Worm (Caenorhabditis elegans): ENCODE results near the gene F26G1.2.

ce11 chrII:4766284-4766683 is 3.4 kb downstream of the F26G1.2 start, which contains the start of gene ttm-2:
- TF ChIP-seq ama-1 (optimal IDR thresholded peaks at IDR 0.05) (no peak), isw-1 (GFP tag; IDR thresholded peaks at IDR 0.05) (no peak), mep-1 (tag; optimal IDR thresholded peaks at IDR 0.05) (no peak), nhr-11 (tag; optimal IDR thresholded peaks at IDR 0.05) (no peak), lsy-2 (tag; optimal IDR thresholded peaks at IDR 0.05) (no peak), lin-39 (tag; optimal IDR thresholded peaks at IDR 0.05) (no peak), fos-1 (tag; optimal IDR thresholded peaks at IDR 0.05) (no peak), egl-27 (tag; optimal IDR thresholded peaks at IDR 0.05) (no peak), nhr-28 (tag; optimal IDR thresholded peaks at IDR 0.05) (no peak), mdl-1 (tag; optimal IDR thresholded peaks at IDR 0.05) (no peak), nhr-84 (tag; optimal IDR thresholded peaks at IDR 0.05) (no peak), ceh-82 (tag; optimal IDR thresholded peaks at IDR 0.05) (no peak), ces-1 (GFP tag; optimal IDR thresholded peaks at IDR 0.05) (no peak)

Data from whole organism, L1 larva.